Fruit fly (Drosophila melanogaster) whole organism, embryonic: ENCODE data around the gene Fbp2.

Source experiments
- Asciz ChIP-seq: fragments of 200-800 bp; sonication (Bioruptor generic); optimal IDR thresholded peaks from 2 replicates; lab custom pipeline; 2017; ENCODE audit warnings: missing biosample characterization, mild to moderate bottlenecking, missing genetic modification characterization, missing genetic modification reagents
- Bdp1 ChIP-seq: fragments of 200-800 bp; sonication (Bioruptor generic); optimal IDR thresholded peaks from 3 replicates; lab custom pipeline; 2016; ENCODE audit warnings: missing biosample characterization, missing genetic modification characterization
- CG10654 ChIP-seq: fragments of 200-800 bp; sonication (Bioruptor generic); optimal IDR thresholded peaks from 2 replicates; lab custom pipeline; 2016; ENCODE audit warnings: missing biosample characterization, missing genetic modification characterization
- CG11093 ChIP-seq: fragments of 200-800 bp; sonication (Bioruptor generic); IDR thresholded peaks from 3 replicates; pipeline ENCODE4 v1.3.6; 2022; ENCODE audit warnings: missing biosample characterization, missing genetic modification characterization
- CG11695 ChIP-seq: fragments of 200-800 bp; sonication (Bioruptor generic); IDR thresholded peaks from 3 replicates; pipeline ENCODE4 v1.3.6; 2022; ENCODE audit warnings: missing biosample characterization, missing genetic modification characterization
- CG12104 ChIP-seq: fragments of 200-800 bp; sonication (Bioruptor generic); optimal IDR thresholded peaks from 3 replicates; lab custom pipeline; 2016; ENCODE audit warnings: missing biosample characterization, missing genetic modification characterization
- CG13624 ChIP-seq: fragments of 200-800 bp; sonication (Bioruptor generic); optimal IDR thresholded peaks from 2 replicates; lab custom pipeline; 2016; ENCODE audit warnings: missing biosample characterization, missing genetic modification characterization
- CG14965 ChIP-seq: fragments of 200-800 bp; sonication (Bioruptor generic); optimal IDR thresholded peaks from 2 replicates; lab custom pipeline; 2016; ENCODE audit warnings: missing biosample characterization, missing genetic modification characterization, borderline replicate concordance
- CG15514 ChIP-seq: fragments of 200-800 bp; sonication (Bioruptor generic); optimal IDR thresholded peaks from 3 replicates; lab custom pipeline; 2017; ENCODE audit warnings: missing biosample characterization, missing genetic modification characterization, mild to moderate bottlenecking, moderate library complexity, missing genetic modification reagents
- CG16863 ChIP-seq: fragments of 200-800 bp; sonication (Bioruptor generic); optimal IDR thresholded peaks from 3 replicates; lab custom pipeline; 2016; ENCODE audit warnings: missing biosample characterization, missing genetic modification characterization
- CG17186 ChIP-seq: fragments of 200-800 bp; sonication (Bioruptor generic); optimal IDR thresholded peaks from 3 replicates; lab custom pipeline; 2017; ENCODE audit warnings: missing biosample characterization, missing genetic modification reagents, missing genetic modification characterization
- CG17328 ChIP-seq: fragments of 200-800 bp; sonication (Bioruptor generic); IDR thresholded peaks from 2 replicates; pipeline ENCODE4 v1.3.6; 2022; ENCODE audit warnings: missing biosample characterization, missing genetic modification characterization
- CG31224 ChIP-seq: fragments of 200-800 bp; sonication (Bioruptor generic); IDR thresholded peaks from 2 replicates; pipeline ENCODE4 v1.3.6; 2022; ENCODE audit warnings: missing biosample characterization, missing genetic modification characterization
- CG3847 ChIP-seq: fragments of 200-800 bp; sonication (Bioruptor generic); IDR thresholded peaks from 2 replicates; pipeline ENCODE4 v1.3.6; 2022; ENCODE audit warnings: missing biosample characterization, missing genetic modification characterization
- CG5180 ChIP-seq: fragments of 200-800 bp; sonication (Bioruptor generic); optimal IDR thresholded peaks from 3 replicates; lab custom pipeline; 2017; ENCODE audit warnings: missing biosample characterization, missing genetic modification characterization, mild to moderate bottlenecking, moderate library complexity, missing genetic modification reagents
- CG5953 ChIP-seq: fragments of 200-800 bp; sonication (Bioruptor generic); IDR thresholded peaks from 2 replicates; pipeline ENCODE4 v1.3.6; 2022; ENCODE audit warnings: missing biosample characterization, missing genetic modification characterization
- CG9609 ChIP-seq: fragments of 200-800 bp; sonication (Bioruptor generic); optimal IDR thresholded peaks from 3 replicates; lab custom pipeline; 2016; ENCODE audit warnings: missing biosample characterization, missing genetic modification characterization
- CG9876 ChIP-seq: fragments of 200-800 bp; sonication (Bioruptor generic); optimal IDR thresholded peaks from 2 replicates; lab custom pipeline; 2016; ENCODE audit warnings: missing biosample characterization, missing genetic modification characterization
- D19B ChIP-seq: fragments of 200-800 bp; sonication (Bioruptor generic); optimal IDR thresholded peaks from 2 replicates; lab custom pipeline; 2017; ENCODE audit warnings: missing biosample characterization, mild to moderate bottlenecking, missing genetic modification characterization
- Gug ChIP-seq: fragments of 200-800 bp; sonication (Bioruptor generic); IDR thresholded peaks from 4 replicates; pipeline ENCODE4 v1.3.6; 2022; ENCODE audit warnings: missing biosample characterization, missing genetic modification characterization
- MBD-R2 ChIP-seq: fragments of 200-800 bp; sonication (Bioruptor generic); IDR thresholded peaks from 2 replicates; pipeline ENCODE4 v1.3.6; 2022; ENCODE audit warnings: missing biosample characterization, missing genetic modification characterization
- Neu2 ChIP-seq: fragments of 200-800 bp; sonication (Bioruptor generic); optimal IDR thresholded peaks from 3 replicates; lab custom pipeline; 2016; ENCODE audit warnings: missing biosample characterization, missing genetic modification characterization, borderline replicate concordance
- Ravus ChIP-seq: fragments of 200-800 bp; sonication (Bioruptor generic); IDR thresholded peaks from 2 replicates; pipeline ENCODE4 v1.3.6; 2022; ENCODE audit warnings: missing biosample characterization, missing genetic modification characterization
- Scr ChIP-seq: fragments of 200-800 bp; sonication (Bioruptor generic); IDR thresholded peaks from 2 replicates; pipeline ENCODE4 v1.3.6; 2022; ENCODE audit warnings: missing biosample characterization, missing genetic modification characterization; ENCODE audit not compliant: partially characterized antibody
- Sox100B ChIP-seq: fragments of 200-800 bp; sonication (Bioruptor generic); optimal IDR thresholded peaks from 3 replicates; lab custom pipeline; 2018; ENCODE audit warnings: missing biosample characterization, mild to moderate bottlenecking, missing genetic modification characterization
- Sox102F ChIP-seq: fragments of 200-800 bp; sonication (Bioruptor generic); optimal IDR thresholded peaks from 2 replicates; lab custom pipeline; 2018; ENCODE audit warnings: missing biosample characterization, mild to moderate bottlenecking, missing genetic modification characterization, moderate library complexity
- Tbp ChIP-seq: fragments of >200 bp; optimal IDR thresholded peaks from 2 replicates; lab custom pipeline; 2018; ENCODE audit warnings: missing biosample characterization, missing genetic modification characterization
- ab ChIP-seq: fragments of 200-800 bp; sonication (Bioruptor generic); optimal IDR thresholded peaks from 2 replicates; lab custom pipeline; 2016; ENCODE audit warnings: missing biosample characterization, missing genetic modification characterization
- az2 ChIP-seq: fragments of 200-800 bp; sonication (Bioruptor generic); optimal IDR thresholded peaks from 3 replicates; lab custom pipeline; 2016; ENCODE audit warnings: missing biosample characterization, missing genetic modification characterization
- cas ChIP-seq: fragments of 200-800 bp; sonication (Bioruptor generic); IDR thresholded peaks from 2 replicates; pipeline ENCODE4 v1.3.6; 2022; ENCODE audit warnings: missing biosample characterization, missing genetic modification characterization
- caup ChIP-seq: fragments of 200-800 bp; sonication (Bioruptor generic); optimal IDR thresholded peaks from 3 replicates; lab custom pipeline; 2017; ENCODE audit warnings: missing biosample characterization, mild to moderate bottlenecking, missing genetic modification characterization, moderate library complexity; ENCODE audit not compliant: severe bottlenecking
- crp ChIP-seq, 2 experiments: fragments of 200-800 bp; sonication (Bioruptor generic); optimal IDR thresholded peaks; 2 replicates in 1 of 2; 3 replicates in 1 of 2; lab custom pipeline; 2017; ENCODE audit warnings: missing biosample characterization in 2 of 2, missing genetic modification characterization in 2 of 2, mild to moderate bottlenecking in 1 of 2, moderate library complexity in 1 of 2
- da ChIP-seq: fragments of 200-800 bp; sonication (Bioruptor generic); optimal IDR thresholded peaks from 2 replicates; lab custom pipeline; 2016; ENCODE audit warnings: missing biosample characterization, missing genetic modification characterization
- dm ChIP-seq: fragments of 200-800 bp; sonication (Bioruptor generic); optimal IDR thresholded peaks from 3 replicates; lab custom pipeline; 2016; ENCODE audit warnings: missing biosample characterization, missing genetic modification characterization
- en ChIP-seq: fragments of 200-800 bp; sonication (Bioruptor generic); optimal IDR thresholded peaks from 2 replicates; lab custom pipeline; 2016; ENCODE audit warnings: missing biosample characterization, missing genetic modification characterization
- fd96Cb ChIP-seq: fragments of 200-800 bp; sonication (Bioruptor generic); optimal IDR thresholded peaks from 2 replicates; lab custom pipeline; 2018; ENCODE audit warnings: missing biosample characterization, mild to moderate bottlenecking, missing genetic modification characterization, moderate library complexity
- gcm ChIP-seq: fragments of 200-800 bp; sonication (Bioruptor generic); optimal IDR thresholded peaks from 2 replicates; lab custom pipeline; 2019; ENCODE audit warnings: missing biosample characterization, mild to moderate bottlenecking, missing genetic modification characterization, moderate library complexity
- grau ChIP-seq: fragments of 200-800 bp; optimal IDR thresholded peaks from 3 replicates; lab custom pipeline; 2019; ENCODE audit warnings: missing biosample characterization, mild to moderate bottlenecking, missing genetic modification characterization, moderate library complexity
- her ChIP-seq: fragments of 200-800 bp; sonication (Bioruptor generic); optimal IDR thresholded peaks from 2 replicates; lab custom pipeline; 2016; ENCODE audit warnings: missing biosample characterization, missing genetic modification characterization
- lilli ChIP-seq: fragments of 200-800 bp; sonication (Bioruptor generic); optimal IDR thresholded peaks from 3 replicates; lab custom pipeline; 2016; ENCODE audit warnings: missing biosample characterization, missing genetic modification characterization
- nerfin-2 ChIP-seq: fragments of 200-800 bp; sonication (Bioruptor generic); IDR thresholded peaks from 2 replicates; pipeline ENCODE4 v1.3.6; 2022; ENCODE audit warnings: missing biosample characterization, missing genetic modification characterization; ENCODE audit not compliant: partially characterized antibody
- nom ChIP-seq: fragments of 200-800 bp; sonication (Bioruptor generic); optimal IDR thresholded peaks from 2 replicates; lab custom pipeline; 2017; ENCODE audit warnings: missing biosample characterization, missing genetic modification characterization, mild to moderate bottlenecking, moderate library complexity, missing genetic modification reagents
- oc ChIP-seq: fragments of 200-800 bp; sonication (Bioruptor generic); optimal IDR thresholded peaks from 2 replicates; lab custom pipeline; 2018; ENCODE audit warnings: missing biosample characterization, mild to moderate bottlenecking, missing genetic modification characterization, moderate library complexity
- pb ChIP-seq: fragments of 200-800 bp; sonication (Bioruptor generic); optimal IDR thresholded peaks from 3 replicates; lab custom pipeline; 2016; ENCODE audit warnings: missing biosample characterization, missing genetic modification characterization
- pum ChIP-seq: fragments of 200-800 bp; sonication (Bioruptor generic); optimal IDR thresholded peaks from 2 replicates; lab custom pipeline; 2016; ENCODE audit warnings: missing biosample characterization, missing genetic modification characterization
- seq ChIP-seq: fragments of 200-800 bp; sonication (Bioruptor generic); IDR thresholded peaks from 2 replicates; pipeline ENCODE4 v1.3.6; 2022; ENCODE audit warnings: missing biosample characterization, missing genetic modification characterization
- sqz ChIP-seq: fragments of 200-800 bp; sonication (Bioruptor generic); optimal IDR thresholded peaks from 3 replicates; lab custom pipeline; 2018; ENCODE audit warnings: missing biosample characterization, mild to moderate bottlenecking, missing genetic modification characterization
- sug ChIP-seq: fragments of 200-800 bp; optimal IDR thresholded peaks from 2 replicates; lab custom pipeline; 2019; ENCODE audit warnings: missing biosample characterization, mild to moderate bottlenecking, missing genetic modification characterization, moderate library complexity
- usp ChIP-seq: fragments of >200 bp; optimal IDR thresholded peaks from 2 replicates; lab custom pipeline; 2017; ENCODE audit warnings: missing biosample characterization, missing genetic modification characterization
- zen ChIP-seq: fragments of 200-800 bp; sonication (Bioruptor generic); optimal IDR thresholded peaks from 3 replicates; lab custom pipeline; 2018; ENCODE audit warnings: missing biosample characterization, mild to moderate bottlenecking, missing genetic modification characterization, moderate library complexity

Fbp2 gene

DNA sequence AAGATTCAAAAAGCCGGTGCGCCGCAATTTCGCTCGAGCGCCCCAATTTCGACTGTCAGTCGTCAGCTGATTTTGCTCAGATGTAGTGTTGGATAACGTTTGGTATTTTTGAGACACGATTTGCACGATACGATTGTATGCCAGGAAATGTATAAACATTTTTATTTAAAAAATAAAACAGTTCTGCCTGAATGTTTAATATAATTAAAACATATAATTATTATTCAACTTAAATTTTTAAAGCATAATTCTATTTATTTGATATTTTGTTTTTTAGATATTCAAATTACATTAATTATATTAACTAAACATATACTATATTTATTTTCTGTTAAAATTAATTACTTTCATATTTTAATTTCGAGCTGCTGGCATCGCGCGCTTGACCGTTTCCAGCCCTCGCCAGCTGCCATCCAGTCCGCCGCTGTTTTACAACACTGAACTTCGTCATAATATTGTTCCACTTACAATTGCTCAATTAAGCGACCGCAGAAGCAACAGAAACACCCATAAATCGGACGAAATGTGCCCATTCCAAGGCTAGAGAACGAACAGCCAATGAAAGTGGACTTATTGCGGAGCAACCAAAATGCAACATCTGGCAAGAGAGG lies 4.5 kb downstream of the Fbp2 start, which contains the start of the genes FucTB and scat (continued):
- TF ChIP-seq nom (GFP tag; lab: Kevin White, UChicago) (no peak), CG5953 (GFP tag; lab: Robert Waterston, UW) (no peak), CG9876 (GFP tag; lab: Kevin White, UChicago) (peak; percentile 59), CG11093 (GFP tag; lab: Robert Waterston, UW) (peak; percentile 90), CG12104 (GFP tag; lab: Kevin White, UChicago) (peak; percentile 91), oc (tag; lab: Kevin White, UChicago) (peak; percentile 60), CG17328 (peak; percentile 86), sug (tag; lab: Kevin White, UChicago) (peak; percentile 87), Neu2 (GFP tag; lab: Kevin White, UChicago) (no peak), usp (no peak), D19B (GFP tag; lab: Kevin White, UChicago) (peak; percentile 80), CG17186 (GFP tag; lab: Kevin White, UChicago) (peak; percentile 22), seq (GFP tag; lab: Robert Waterston, UW) (peak; percentile 81), lilli (GFP tag; lab: Kevin White, UChicago) (peak; percentile 78), CG10654 (GFP tag; lab: Kevin White, UChicago) (peak; percentile 86), caup (peak; percentile 78), Sox100B (peak; percentile 87), fd96Cb (tag; lab: Kevin White, UChicago) (peak; percentile 89), az2 (GFP tag; lab: Kevin White, UChicago) (peak; percentile 91), gcm (GFP tag; lab: Kevin White, UChicago) (no peak), CG13624 (peak; percentile 31), CG15514 (GFP tag; lab: Kevin White, UChicago) (peak; percentile 78), Gug (peak; percentile 96), CG3847 (GFP tag; lab: Robert Waterston, UW) (peak; percentile 96), her (GFP tag; lab: Kevin White, UChicago) (no peak), grau (tag; lab: Kevin White, UChicago) (peak; percentile 94), MBD-R2 (GFP tag; lab: Robert Waterston, UW) (peak; percentile 79), zen (tag; lab: Kevin White, UChicago) (peak; percentile 96), sqz (GFP tag; lab: Kevin White, UChicago) (no peak), Ravus (GFP tag; lab: Robert Waterston, UW) (peak; percentile 52), CG31224 (GFP tag; lab: Robert Waterston, UW) (peak; percentile 85), dm (GFP tag; lab: Kevin White, UChicago) (peak; percentile 43), Bdp1 (GFP tag; lab: Kevin White, UChicago) (peak; percentile 41), CG14965 (GFP tag; lab: Kevin White, UChicago) (no peak), da (no peak), en (GFP tag; lab: Kevin White, UChicago) (no peak), CG11695 (GFP tag; lab: Robert Waterston, UW) (peak; percentile 86), CG5180 (GFP tag; lab: Kevin White, UChicago) (peak; percentile 50), CG16863 (peak; percentile 14), ab (GFP tag; lab: Kevin White, UChicago) (peak; percentile 41), Scr (GFP tag; lab: Robert Waterston, UW) (peak; percentile 32; the same call in 1 of the 2 replicates), crp (GFP tag; optimal IDR thresholded peaks at IDR 0.05; lab: Kevin White, UChicago) (peak; percentile 31 to 90), Tbp (no peak), nerfin-2 (GFP tag; lab: Robert Waterston, UW) (no peak), Sox102F (GFP tag; lab: Kevin White, UChicago) (peak; percentile 95), pb (GFP tag; lab: Kevin White, UChicago) (no peak), cas (GFP tag; lab: Robert Waterston, UW) (peak; percentile 62), pum (GFP tag; lab: Kevin White, UChicago) (peak; percentile 71), CG9609 (GFP tag; lab: Kevin White, UChicago) (peak; percentile 75), Asciz (GFP tag; lab: Kevin White, UChicago) (peak; percentile 72)
